Worm (Caenorhabditis elegans) whole organism, L4/young adult: ENCODE measurements around the gene Y49A3A.3.
A peak's percentile ranks its signal among the peaks of the same experiment; 100 is the strongest.

Experiments used
- W03F9.2 ChIP-seq: fragments of 150-350 bp; optimal IDR thresholded peaks from 2 replicates; lab custom pipeline; 2014; ENCODE audit warnings: missing biosample characterization, missing genetic modification characterization
- dao-5 ChIP-seq: sonication (generic microtip); optimal IDR thresholded peaks from 2 replicates; lab custom pipeline; 2016; ENCODE audit warnings: missing genotype, missing genetic modification characterization, moderate library complexity, missing compliant biosample characterization
- him-1 ChIP-seq: sonication (generic microtip); optimal IDR thresholded peaks from 2 replicates; lab custom pipeline; 2016; ENCODE audit warnings: missing genotype, missing genetic modification reagents, missing genetic modification characterization, missing compliant biosample characterization

- no peak for TF ChIP-seq dao-5 (tag; lab: Kevin White, UChicago)
- peak; percentile 59 for TF ChIP-seq him-1 (tag; lab: Kevin White, UChicago)
- peak; percentile 97 for TF ChIP-seq W03F9.2 (tag; lab: Kevin White, UChicago)
Observed at ce11 chrV:14347234-14347826, 6.9 kb upstream of the Y49A3A.3 start, which contains the start of gene cept-2.
